Fruit fly (Drosophila melanogaster) whole organism, prepupa: ENCODE measurements around the gene CG13625.

Experiments
- CG10631 ChIP-seq: fragments of 200-800 bp; sonication (Bioruptor generic); optimal IDR thresholded peaks from 2 replicates; lab custom pipeline; 2016; ENCODE audit warnings: missing biosample characterization, missing genetic modification characterization
- CG10669 ChIP-seq: fragments of 200-800 bp; sonication (Bioruptor generic); optimal IDR thresholded peaks from 3 replicates; lab custom pipeline; 2018; ENCODE audit warnings: missing biosample characterization, mild to moderate bottlenecking, missing genetic modification characterization, moderate library complexity
- CG11294 ChIP-seq: fragments of 200-800 bp; sonication (Bioruptor generic); IDR thresholded peaks from 2 replicates; pipeline ENCODE4 v1.3.6; 2022; ENCODE audit warnings: missing biosample characterization, missing genetic modification characterization
- CG11762 ChIP-seq: fragments of 200-800 bp; sonication (Bioruptor generic); optimal IDR thresholded peaks from 3 replicates; lab custom pipeline; 2016; ENCODE audit warnings: missing biosample characterization, missing genetic modification characterization; ENCODE audit not compliant: insufficient read depth
- CG15336 ChIP-seq: fragments of 200-800 bp; sonication (Bioruptor generic); IDR thresholded peaks from 2 replicates; pipeline ENCODE4 v1.3.6; 2022; ENCODE audit warnings: missing biosample characterization, missing genetic modification characterization
- CG16779 ChIP-seq: fragments of 200-800 bp; sonication (Bioruptor generic); optimal IDR thresholded peaks from 3 replicates; lab custom pipeline; 2017; ENCODE audit warnings: missing biosample characterization, mild to moderate bottlenecking, missing genetic modification characterization
- CG32006 ChIP-seq: fragments of 200-800 bp; sonication (Bioruptor generic); optimal IDR thresholded peaks from 3 replicates; lab custom pipeline; 2017; ENCODE audit warnings: missing biosample characterization, mild to moderate bottlenecking, missing genetic modification characterization
- CG34406 ChIP-seq: fragments of 200-800 bp; sonication (Bioruptor generic); optimal IDR thresholded peaks from 3 replicates; lab custom pipeline; 2016; ENCODE audit warnings: missing biosample characterization, missing genetic modification characterization
- CG3919 ChIP-seq: fragments of 200-800 bp; sonication (Bioruptor generic); optimal IDR thresholded peaks from 3 replicates; lab custom pipeline; 2016; ENCODE audit warnings: missing biosample characterization, missing genetic modification characterization
- CG6276 ChIP-seq: fragments of 200-800 bp; sonication (Bioruptor generic); optimal IDR thresholded peaks from 2 replicates; lab custom pipeline; 2017; ENCODE audit warnings: missing biosample characterization, mild to moderate bottlenecking, missing genetic modification characterization
- CG6792 ChIP-seq: fragments of 200-800 bp; sonication (Bioruptor generic); optimal IDR thresholded peaks from 3 replicates; lab custom pipeline; 2016; ENCODE audit warnings: missing biosample characterization, missing genetic modification characterization
- CG6808 ChIP-seq: fragments of 200-800 bp; sonication (Bioruptor generic); optimal IDR thresholded peaks from 3 replicates; lab custom pipeline; 2017; ENCODE audit warnings: missing biosample characterization, missing genetic modification characterization, mild to moderate bottlenecking, moderate library complexity, missing genetic modification reagents
- CG6854 ChIP-seq: fragments of 200-800 bp; sonication (Bioruptor generic); optimal IDR thresholded peaks from 2 replicates; lab custom pipeline; 2017; ENCODE audit warnings: missing biosample characterization, mild to moderate bottlenecking, missing genetic modification characterization
- CG7368 ChIP-seq: fragments of 200-800 bp; sonication (Bioruptor generic); optimal IDR thresholded peaks from 3 replicates; lab custom pipeline; 2016; ENCODE audit warnings: missing biosample characterization, missing genetic modification characterization
- CG8119 ChIP-seq: fragments of 200-800 bp; sonication (Bioruptor generic); IDR thresholded peaks from 3 replicates; pipeline ENCODE4 v1.3.6; 2022; ENCODE audit warnings: missing biosample characterization, missing genetic modification characterization
- CG8319 ChIP-seq: fragments of 200-800 bp; sonication (Bioruptor generic); optimal IDR thresholded peaks from 3 replicates; lab custom pipeline; 2016; ENCODE audit warnings: missing biosample characterization, missing genetic modification characterization
- CG8632 ChIP-seq: fragments of 200-800 bp; sonication (Bioruptor generic); optimal IDR thresholded peaks from 3 replicates; lab custom pipeline; 2016; ENCODE audit warnings: missing biosample characterization, missing genetic modification characterization
- CG9139 ChIP-seq: fragments of 200-800 bp; sonication (Bioruptor generic); optimal IDR thresholded peaks from 3 replicates; lab custom pipeline; 2017; ENCODE audit warnings: missing biosample characterization, mild to moderate bottlenecking, missing genetic modification characterization
- Eip75B ChIP-seq: fragments of 200-800 bp; sonication (Bioruptor generic); optimal IDR thresholded peaks from 3 replicates; lab custom pipeline; 2016; ENCODE audit warnings: missing biosample characterization, missing genetic modification characterization
- Eip78C ChIP-seq: fragments of 200-800 bp; sonication (Bioruptor generic); peaks from one replicate; lab custom pipeline; 2016; ENCODE audit warnings: missing biosample characterization, missing genetic modification characterization
- Eip93F ChIP-seq: fragments of 200-800 bp; sonication (Bioruptor generic); optimal IDR thresholded peaks from 2 replicates; lab custom pipeline; 2016; ENCODE audit warnings: missing biosample characterization, mild to moderate bottlenecking, missing genetic modification characterization
- Ets21C ChIP-seq: fragments of 200-800 bp; sonication (Bioruptor generic); optimal IDR thresholded peaks from 3 replicates; lab custom pipeline; 2016; ENCODE audit warnings: missing biosample characterization, missing genetic modification characterization
- Ets96B ChIP-seq: fragments of 200-800 bp; optimal IDR thresholded peaks from 2 replicates; lab custom pipeline; 2019; ENCODE audit warnings: missing biosample characterization, mild to moderate bottlenecking, missing genetic modification characterization, moderate library complexity
- Gug ChIP-seq: fragments of 200-800 bp; sonication (Bioruptor generic); IDR thresholded peaks from 2 replicates; pipeline ENCODE4 v1.3.6; 2022; ENCODE audit warnings: missing biosample characterization, missing genetic modification characterization
- Hr38 ChIP-seq: sonication (Bioruptor generic); optimal IDR thresholded peaks from 2 replicates; lab custom pipeline; 2016; ENCODE audit warnings: missing biosample characterization, missing genetic modification characterization
- Hr39 ChIP-seq: fragments of 200-800 bp; sonication (Bioruptor generic); optimal IDR thresholded peaks from 2 replicates; lab custom pipeline; 2016; ENCODE audit warnings: missing biosample characterization, missing genetic modification characterization
- Lpt ChIP-seq: fragments of 200-800 bp; sonication (Bioruptor generic); optimal IDR thresholded peaks from 3 replicates; lab custom pipeline; 2016; ENCODE audit warnings: missing biosample characterization, missing genetic modification characterization
- Met ChIP-seq: fragments of 200-800 bp; sonication (Bioruptor generic); optimal IDR thresholded peaks from 3 replicates; lab custom pipeline; 2016; ENCODE audit warnings: missing biosample characterization, missing genetic modification characterization
- OdsH ChIP-seq: fragments of 200-800 bp; sonication (Bioruptor generic); optimal IDR thresholded peaks from 3 replicates; lab custom pipeline; 2016; ENCODE audit warnings: missing biosample characterization, missing genetic modification characterization
- Smox ChIP-seq: fragments of 200-800 bp; sonication (Bioruptor generic); optimal IDR thresholded peaks from 3 replicates; lab custom pipeline; 2016; ENCODE audit warnings: missing biosample characterization, missing genetic modification characterization
- Sox102F ChIP-seq: fragments of 200-800 bp; sonication (Bioruptor generic); optimal IDR thresholded peaks from 2 replicates; lab custom pipeline; 2016; ENCODE audit warnings: missing biosample characterization, mild to moderate bottlenecking, missing genetic modification characterization
- Sox15 ChIP-seq: fragments of 200-800 bp; sonication (Bioruptor generic); optimal IDR thresholded peaks from 3 replicates; lab custom pipeline; 2016; ENCODE audit warnings: missing biosample characterization, missing genetic modification characterization
- acj6 ChIP-seq: fragments of 200-800 bp; sonication (Bioruptor generic); optimal IDR thresholded peaks from 3 replicates; lab custom pipeline; 2016; ENCODE audit warnings: missing biosample characterization, missing genetic modification characterization
- dac ChIP-seq: fragments of 200-800 bp; sonication (Bioruptor generic); optimal IDR thresholded peaks from 2 replicates; lab custom pipeline; 2017; ENCODE audit warnings: missing biosample characterization, mild to moderate bottlenecking, missing genetic modification characterization
- eg ChIP-seq: fragments of 200-800 bp; sonication (Bioruptor generic); IDR thresholded peaks from 3 replicates; pipeline ENCODE4 v1.3.6; 2022; ENCODE audit warnings: missing biosample characterization, missing genetic modification characterization
- esn ChIP-seq: fragments of 200-800 bp; sonication (Bioruptor generic); optimal IDR thresholded peaks from 2 replicates; lab custom pipeline; 2016; ENCODE audit warnings: missing biosample characterization, mild to moderate bottlenecking, missing genetic modification characterization, moderate library complexity
- fd59A ChIP-seq: fragments of 200-800 bp; sonication (Bioruptor generic); optimal IDR thresholded peaks from 2 replicates; lab custom pipeline; 2017; ENCODE audit warnings: missing biosample characterization, mild to moderate bottlenecking, missing genetic modification characterization, missing genetic modification reagents
- fd85E ChIP-seq: fragments of 200-800 bp; sonication (Bioruptor generic); optimal IDR thresholded peaks from 3 replicates; lab custom pipeline; 2016; ENCODE audit warnings: missing biosample characterization, missing genetic modification characterization
- fkh ChIP-seq: fragments of 200-800 bp; sonication (Bioruptor generic); optimal IDR thresholded peaks from 3 replicates; lab custom pipeline; 2017; ENCODE audit warnings: missing biosample characterization, mild to moderate bottlenecking, missing genetic modification characterization, moderate library complexity
- lz ChIP-seq: fragments of 200-800 bp; sonication (Bioruptor generic); optimal IDR thresholded peaks from 3 replicates; lab custom pipeline; 2016; ENCODE audit warnings: missing biosample characterization, missing genetic modification characterization
- net ChIP-seq: fragments of 200-800 bp; sonication (Bioruptor generic); optimal IDR thresholded peaks from 3 replicates; lab custom pipeline; 2016; ENCODE audit warnings: missing biosample characterization, missing genetic modification characterization
- pdm3 ChIP-seq: fragments of 200-800 bp; sonication (Bioruptor generic); optimal IDR thresholded peaks from 3 replicates; lab custom pipeline; 2016; ENCODE audit warnings: missing biosample characterization, missing genetic modification characterization
- salr ChIP-seq, 2 experiments: fragments of 200-800 bp; sonication (Bioruptor generic); optimal IDR thresholded peaks; 3 replicates each; lab custom pipeline; 2016 to 2018; ENCODE audit warnings: missing biosample characterization in 2 of 2, missing genetic modification characterization in 2 of 2, mild to moderate bottlenecking in 1 of 2
- spab ChIP-seq: fragments of 200-800 bp; sonication (Bioruptor generic); optimal IDR thresholded peaks from 2 replicates; lab custom pipeline; 2017; ENCODE audit warnings: missing biosample characterization, mild to moderate bottlenecking, missing genetic modification characterization, missing genetic modification reagents
- vri ChIP-seq: fragments of 200-800 bp; sonication (Bioruptor generic); optimal IDR thresholded peaks from 3 replicates; lab custom pipeline; 2016; ENCODE audit warnings: missing biosample characterization, mild to moderate bottlenecking, missing genetic modification characterization

CG13625 gene

DNA sequence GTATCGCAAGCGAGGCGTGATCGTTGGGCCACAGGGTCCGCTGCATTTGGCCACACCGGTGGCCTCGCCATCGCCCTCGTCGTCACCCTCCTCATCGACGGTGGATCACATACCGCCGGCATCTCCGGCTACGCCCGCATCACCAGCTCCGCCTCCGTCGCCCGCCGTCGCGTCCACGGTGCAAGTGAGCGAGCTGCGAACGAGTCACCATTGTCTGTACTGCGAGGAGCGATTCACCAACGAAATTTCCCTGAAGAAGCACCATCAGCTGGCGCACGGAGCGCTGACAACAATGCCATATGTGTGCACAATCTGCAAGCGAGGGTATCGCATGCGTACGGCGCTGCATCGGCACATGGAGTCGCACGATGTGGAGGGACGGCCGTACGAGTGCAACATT, 35.6 kb upstream of the CG13625 start:
- no peak for TF ChIP-seq spab (GFP tag; lab: Kevin White, UChicago)
- TF ChIP-seq eg (GFP tag; lab: Robert Waterston, UW), result no peak
- TF ChIP-seq Eip78C (GFP tag; lab: Kevin White, UChicago), result peak; percentile 5
- no peak for TF ChIP-seq esn (GFP tag; lab: Kevin White, UChicago)
- no peak for TF ChIP-seq CG9139 (GFP tag; lab: Kevin White, UChicago)
- TF ChIP-seq CG10631, result no peak
- no peak for TF ChIP-seq Lpt (GFP tag; lab: Kevin White, UChicago)
- no peak for TF ChIP-seq CG34406

DNA sequence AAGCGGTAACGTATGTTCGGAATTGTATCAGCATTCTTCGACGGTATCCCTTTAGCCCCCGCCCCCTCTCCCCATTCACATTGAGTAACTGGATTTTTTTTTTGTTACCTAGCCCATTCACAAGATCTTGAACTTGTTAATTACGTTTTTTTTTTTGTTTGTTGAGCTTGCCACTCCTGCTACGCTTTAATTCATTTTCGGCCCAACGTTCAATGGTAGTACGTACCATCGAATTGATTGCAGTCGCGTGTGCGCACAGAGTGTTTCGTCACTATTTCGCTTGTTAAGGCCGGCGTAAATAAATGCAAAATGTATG, 29.7 kb upstream of the CG13625 start:
- TF ChIP-seq dac (GFP tag; lab: Kevin White, UChicago), result no peak
- no peak for TF ChIP-seq fd59A (GFP tag; lab: Kevin White, UChicago)
- no peak for TF ChIP-seq fd85E (GFP tag; lab: Kevin White, UChicago)
- no peak for TF ChIP-seq CG15336 (GFP tag; lab: Robert Waterston, UW)
- TF ChIP-seq CG6276 (GFP tag; lab: Kevin White, UChicago), result no peak
- TF ChIP-seq CG6792, result no peak
- no peak for TF ChIP-seq CG16779 (tag; lab: Kevin White, UChicago)

DNA sequence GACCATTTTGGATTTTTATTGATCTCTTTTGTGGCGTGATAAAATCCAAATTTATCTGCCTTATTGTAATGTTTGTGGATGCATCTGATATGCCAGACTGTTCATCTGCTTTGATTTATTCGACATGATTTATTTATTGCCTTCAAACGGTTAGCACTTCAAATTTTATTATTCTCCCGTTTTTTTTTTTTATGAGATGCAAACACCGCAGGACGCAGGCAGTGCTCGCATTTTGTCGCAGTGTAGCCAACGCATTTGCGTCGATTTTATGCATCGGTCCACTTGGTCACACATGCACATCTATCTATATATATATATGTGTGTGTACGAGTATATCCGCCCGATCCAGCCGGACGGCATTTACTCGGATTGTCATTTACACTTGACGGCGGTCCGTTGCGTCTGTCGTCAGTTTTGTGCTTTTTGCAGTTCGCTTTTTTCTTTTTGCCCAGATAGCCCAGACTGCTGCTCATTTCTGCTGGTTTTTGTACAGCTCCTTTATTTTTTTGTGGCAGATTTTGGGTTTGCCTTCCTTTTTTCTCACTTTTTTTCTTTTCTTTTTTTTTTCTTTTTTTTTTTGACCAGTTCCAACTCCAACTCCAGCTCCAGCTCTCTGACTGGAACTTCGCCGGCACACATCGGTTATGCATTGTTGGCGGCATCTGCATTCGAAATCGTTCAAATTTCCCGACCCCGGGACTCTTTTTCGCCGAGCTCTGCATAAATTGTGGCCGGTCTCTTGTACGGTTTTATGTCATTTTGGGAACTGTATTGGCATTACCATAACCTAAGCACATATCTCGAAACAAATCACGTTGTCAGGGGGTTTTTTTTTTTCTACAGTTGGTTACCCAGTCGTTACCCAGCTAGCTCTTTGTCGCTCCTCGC, 29.1 kb upstream of the CG13625 start:
- TF ChIP-seq fd59A (GFP tag; lab: Kevin White, UChicago) (peak; percentile 9), CG6808 (GFP tag; lab: Kevin White, UChicago) (peak; percentile 82), Smox (GFP tag; lab: Kevin White, UChicago) (peak; percentile 33), Gug (GFP tag; lab: Robert Waterston, UW) (peak; percentile 45), Hr38 (GFP tag; lab: Kevin White, UChicago) (no peak), CG10669 (GFP tag; lab: Kevin White, UChicago) (peak; percentile 19), CG11762 (peak; percentile 51), CG7368 (GFP tag; lab: Kevin White, UChicago) (peak; percentile 45), acj6 (GFP tag; lab: Kevin White, UChicago) (peak; percentile 58), CG34406 (peak; percentile 57), CG10631 (peak; percentile 16), CG8632 (peak; percentile 74), OdsH (peak; percentile 40), CG6854 (GFP tag; lab: Kevin White, UChicago) (peak; percentile 92), pdm3 (GFP tag; lab: Kevin White, UChicago) (peak; percentile 48), fd85E (GFP tag; lab: Kevin White, UChicago) (peak; percentile 1), fkh (GFP tag; lab: Kevin White, UChicago) (no peak), dac (GFP tag; lab: Kevin White, UChicago) (no peak), salr (GFP tag; optimal IDR thresholded peaks at IDR 0.05; lab: Kevin White, UChicago) (peak in 1 of 2 experiments; percentile 30), CG32006 (GFP tag; lab: Kevin White, UChicago) (peak; percentile 61), Met (peak; percentile 44), CG9139 (GFP tag; lab: Kevin White, UChicago) (peak; percentile 88), CG8319 (GFP tag; lab: Kevin White, UChicago) (peak; percentile 0), spab (GFP tag; lab: Kevin White, UChicago) (peak; percentile 81), Sox102F (GFP tag; lab: Kevin White, UChicago) (peak; percentile 44), CG8119 (peak; percentile 85), CG16779 (tag; lab: Kevin White, UChicago) (peak; percentile 78), Eip75B (GFP tag; lab: Kevin White, UChicago) (peak; percentile 60), Ets21C (GFP tag; lab: Kevin White, UChicago) (peak; percentile 26), lz (GFP tag; lab: Kevin White, UChicago) (peak; percentile 55), Eip93F (GFP tag; lab: Kevin White, UChicago) (peak; percentile 56), Eip78C (GFP tag; lab: Kevin White, UChicago) (peak; percentile 84), Hr39 (GFP tag; lab: Kevin White, UChicago) (peak; percentile 59), net (GFP tag; lab: Kevin White, UChicago) (peak; percentile 80), CG3919 (GFP tag; lab: Kevin White, UChicago) (peak; percentile 37), vri (GFP tag; lab: Kevin White, UChicago) (peak; percentile 66), Ets96B (tag; lab: Kevin White, UChicago) (peak; percentile 69), CG11294 (GFP tag; lab: Robert Waterston, UW) (no peak; the same call in 1 of the 2 replicates), Sox15 (GFP tag; lab: Kevin White, UChicago) (peak; percentile 55)
